ENCODE assay signal across 5 fruit fly cellular contexts in genomic region chrX:6039431-6040016, dm6.
A peak's percentile ranks its signal among the peaks of the same experiment; 100 is the strongest.
TF ChIP-seq lines count a peak whose summit lies in the region.

Gene CG5937, plus strand, starts transcription at chrX:6040005.

- TF ChIP-seq CTCF in whole organism, embryonic (GFP tag; optimal IDR thresholded peaks at IDR 0.05; lab: Kevin White, UChicago), result no peak

TF ChIP-seq in whole organism, adult, 20 proteins besides CTCF, POLR2A, EP300 and RAD21:
- TF ChIP-seq pad (GFP tag; optimal IDR thresholded peaks at IDR 0.05; lab: Kevin White, UChicago), result peak; percentile 7
- no peak for TF ChIP-seq Clk (GFP tag; optimal IDR thresholded peaks at IDR 0.05; lab: Kevin White, UChicago)
- peak; percentile 20 for TF ChIP-seq CG7045 (GFP tag; optimal IDR thresholded peaks at IDR 0.05; lab: Kevin White, UChicago)
- TF ChIP-seq cnc (optimal IDR thresholded peaks at IDR 0.05; lab: Kevin White, UChicago), result no peak
- TF ChIP-seq cic (GFP tag; optimal IDR thresholded peaks at IDR 0.05; lab: Kevin White, UChicago), result no peak
- peak; percentile 13 for TF ChIP-seq CG11617 (GFP tag; optimal IDR thresholded peaks at IDR 0.05; lab: Kevin White, UChicago)

TF ChIP-seq in whole organism, embryonic, 481 proteins besides CTCF, POLR2A, EP300 and RAD21 (continues in another document):
- TF ChIP-seq CG13424 (tag; optimal IDR thresholded peaks at IDR 0.05; lab: Kevin White, UChicago) (peak; percentile 46), crol (GFP tag; IDR thresholded peaks at IDR 0.05; lab: Robert Waterston, UW) (no peak), gcm (GFP tag; optimal IDR thresholded peaks at IDR 0.05; lab: Kevin White, UChicago) (no peak), Bdp1 (GFP tag; optimal IDR thresholded peaks at IDR 0.05; lab: Kevin White, UChicago) (no peak), sima (GFP tag; optimal IDR thresholded peaks at IDR 0.05; lab: Kevin White, UChicago) (no peak), Sin3A (optimal IDR thresholded peaks at IDR 0.05; lab: Kevin White, UChicago) (no peak), Meics (GFP tag; optimal IDR thresholded peaks at IDR 0.05; lab: Kevin White, UChicago) (peak; percentile 47), CG12104 (GFP tag; optimal IDR thresholded peaks at IDR 0.05; lab: Kevin White, UChicago) (no peak), Mrtf (GFP tag; IDR thresholded peaks at IDR 0.05; lab: Robert Waterston, UW) (no peak), knrl (GFP tag; IDR thresholded peaks at IDR 0.05; lab: Robert Waterston, UW; ENCODE audit: partially characterized antibody) (no peak), CG17328 (GFP tag; IDR thresholded peaks at IDR 0.05; lab: Robert Waterston, UW) (no peak), CG3995 (GFP tag; optimal IDR thresholded peaks at IDR 0.05; lab: Kevin White, UChicago) (no peak), pum (GFP tag; optimal IDR thresholded peaks at IDR 0.05; lab: Kevin White, UChicago) (no peak), CG6254 (GFP tag; optimal IDR thresholded peaks at IDR 0.05; lab: Kevin White, UChicago) (no peak), CG3407 (GFP tag; optimal IDR thresholded peaks at IDR 0.05; lab: Kevin White, UChicago) (no peak), kni (GFP tag; optimal IDR thresholded peaks at IDR 0.05; lab: Kevin White, UChicago) (no peak), CG31388 (GFP tag; optimal IDR thresholded peaks at IDR 0.05; lab: Kevin White, UChicago) (no peak), CG8924 (tag; optimal IDR thresholded peaks at IDR 0.05; lab: Kevin White, UChicago) (peak; percentile 4), Vsx1 (GFP tag; optimal IDR thresholded peaks at IDR 0.05; lab: Kevin White, UChicago) (no peak), CG13775 (GFP tag; optimal IDR thresholded peaks at IDR 0.05; lab: Kevin White, UChicago) (peak; percentile 25), Blimp-1 (GFP tag; optimal IDR thresholded peaks at IDR 0.05; lab: Kevin White, UChicago) (peak; percentile 5), zf30C (GFP tag; optimal IDR thresholded peaks at IDR 0.05; lab: Kevin White, UChicago) (no peak)

TF ChIP-seq in whole organism, prepupa, 60 proteins besides CTCF, POLR2A, EP300 and RAD21 (continues in another document):
- TF ChIP-seq net (GFP tag; optimal IDR thresholded peaks at IDR 0.05; lab: Kevin White, UChicago) (no peak), CG6808 (GFP tag; optimal IDR thresholded peaks at IDR 0.05; lab: Kevin White, UChicago) (peak; percentile 8), Met (GFP tag; optimal IDR thresholded peaks at IDR 0.05; lab: Kevin White, UChicago) (no peak), svp (GFP tag; lab: Kevin White, UChicago) (peak; percentile 31), eg (GFP tag; IDR thresholded peaks at IDR 0.05; lab: Robert Waterston, UW) (no peak), CG8119 (GFP tag; IDR thresholded peaks at IDR 0.05; lab: Robert Waterston, UW) (no peak), CG7368 (GFP tag; optimal IDR thresholded peaks at IDR 0.05; lab: Kevin White, UChicago) (no peak), acj6 (GFP tag; optimal IDR thresholded peaks at IDR 0.05; lab: Kevin White, UChicago) (no peak), CG1621 (tag; optimal IDR thresholded peaks at IDR 0.05; lab: Kevin White, UChicago) (no peak), vri (GFP tag; optimal IDR thresholded peaks at IDR 0.05; lab: Kevin White, UChicago) (no peak), CG8632 (GFP tag; optimal IDR thresholded peaks at IDR 0.05; lab: Kevin White, UChicago) (no peak), CG3032 (tag; optimal IDR thresholded peaks at IDR 0.05; lab: Kevin White, UChicago) (peak; percentile 5), esn (GFP tag; optimal IDR thresholded peaks at IDR 0.05; lab: Kevin White, UChicago) (no peak), CG3919 (GFP tag; optimal IDR thresholded peaks at IDR 0.05; lab: Kevin White, UChicago) (no peak), fkh (GFP tag; optimal IDR thresholded peaks at IDR 0.05; lab: Kevin White, UChicago) (no peak), Eip78C (GFP tag; lab: Kevin White, UChicago) (peak; percentile 64), Ets21C (GFP tag; optimal IDR thresholded peaks at IDR 0.05; lab: Kevin White, UChicago) (no peak), achi (GFP tag; optimal IDR thresholded peaks at IDR 0.05; lab: Kevin White, UChicago) (no peak), CG11294 (GFP tag; IDR thresholded peaks at IDR 0.05; lab: Robert Waterston, UW) (no peak), salr (GFP tag; optimal IDR thresholded peaks at IDR 0.05; lab: Kevin White, UChicago) (no peak), fd59A (GFP tag; optimal IDR thresholded peaks at IDR 0.05; lab: Kevin White, UChicago) (no peak), Sox14 (GFP tag; optimal IDR thresholded peaks at IDR 0.05; lab: Kevin White, UChicago) (no peak), Sox102F (GFP tag; optimal IDR thresholded peaks at IDR 0.05; lab: Kevin White, UChicago) (no peak), CG6163 (GFP tag; IDR thresholded peaks at IDR 0.05; lab: Robert Waterston, UW) (no peak), Lpt (GFP tag; optimal IDR thresholded peaks at IDR 0.05; lab: Kevin White, UChicago) (no peak)

TF ChIP-seq in whole organism, pupa, 21 proteins besides CTCF, POLR2A, EP300 and RAD21:
- TF ChIP-seq CG14655 (GFP tag; optimal IDR thresholded peaks at IDR 0.05; lab: Kevin White, UChicago) (peak; percentile 14), Ets98B (GFP tag; IDR thresholded peaks at IDR 0.05; lab: Robert Waterston, UW) (no peak), D1 (tag; optimal IDR thresholded peaks at IDR 0.05; lab: Kevin White, UChicago) (no peak), CG8159 (tag; optimal IDR thresholded peaks at IDR 0.05; lab: Kevin White, UChicago) (peak; percentile 2)

TF ChIP-seq in whole organism, wandering third instar larva, 38 proteins besides CTCF, POLR2A, EP300 and RAD21:
- TF ChIP-seq dmrt93B (GFP tag; optimal IDR thresholded peaks at IDR 0.05; lab: Kevin White, UChicago) (no peak), Hr83 (GFP tag; optimal IDR thresholded peaks at IDR 0.05; lab: Kevin White, UChicago; ENCODE audit: poor library complexity, severe bottlenecking) (no peak), h (GFP tag; optimal IDR thresholded peaks at IDR 0.05; lab: Kevin White, UChicago) (no peak), rgr (GFP tag; optimal IDR thresholded peaks at IDR 0.05; lab: Kevin White, UChicago) (no peak), HLH106 (tag; optimal IDR thresholded peaks at IDR 0.05; lab: Kevin White, UChicago) (peak; percentile 1), br (GFP tag; optimal IDR thresholded peaks at IDR 0.05; lab: Kevin White, UChicago) (no peak)
